Fruit fly (Drosophila melanogaster) whole organism, embryonic: ENCODE measurements around the gene cv-c.

Experiments used
- Asciz ChIP-seq: fragments of 200-800 bp; sonication (Bioruptor generic); optimal IDR thresholded peaks from 2 replicates; lab custom pipeline; 2017; ENCODE audit warnings: missing biosample characterization, mild to moderate bottlenecking, missing genetic modification characterization, missing genetic modification reagents
- B-H2 ChIP-seq: fragments of 200-800 bp; sonication (Bioruptor generic); optimal IDR thresholded peaks from 2 replicates; lab custom pipeline; 2018; ENCODE audit warnings: missing biosample characterization, mild to moderate bottlenecking, missing genetic modification characterization
- BEAF-32 ChIP-seq: fragments of 200-800 bp; sonication (Bioruptor generic); optimal IDR thresholded peaks from 3 replicates; lab custom pipeline; 2017; ENCODE audit warnings: missing biosample characterization, missing genetic modification characterization, mild to moderate bottlenecking, moderate library complexity, missing genetic modification reagents
- CG10321 ChIP-seq: fragments of 200-800 bp; sonication (Bioruptor generic); IDR thresholded peaks from 2 replicates; pipeline ENCODE4 v1.3.6; 2022; ENCODE audit warnings: missing biosample characterization, missing genetic modification characterization
- CG11085 ChIP-seq: fragments of 200-800 bp; sonication (Bioruptor generic); IDR thresholded peaks from 2 replicates; pipeline ENCODE4 v1.3.6; 2022; ENCODE audit warnings: missing biosample characterization, missing genetic modification characterization
- CG11247 ChIP-seq: fragments of 200-800 bp; sonication (Bioruptor generic); IDR thresholded peaks from 2 replicates; pipeline ENCODE4 v1.3.6; 2022; ENCODE audit warnings: missing biosample characterization, missing genetic modification characterization
- CG11456 ChIP-seq: fragments of 200-800 bp; sonication (Bioruptor generic); IDR thresholded peaks from 3 replicates; pipeline ENCODE4 v1.3.6; 2022; ENCODE audit warnings: missing biosample characterization, missing genetic modification characterization
- CG11696 ChIP-seq: fragments of 200-800 bp; sonication (Bioruptor generic); IDR thresholded peaks from 2 replicates; pipeline ENCODE4 v1.3.6; 2022; ENCODE audit warnings: missing biosample characterization, missing genetic modification characterization
- CG13296 ChIP-seq: fragments of 200-800 bp; sonication (Bioruptor generic); optimal IDR thresholded peaks from 3 replicates; lab custom pipeline; 2018; ENCODE audit warnings: missing biosample characterization, mild to moderate bottlenecking, missing genetic modification characterization
- CG13624 ChIP-seq: fragments of 200-800 bp; sonication (Bioruptor generic); optimal IDR thresholded peaks from 2 replicates; lab custom pipeline; 2016; ENCODE audit warnings: missing biosample characterization, missing genetic modification characterization
- CG14014 ChIP-seq: fragments of 200-800 bp; sonication (Bioruptor generic); IDR thresholded peaks from 2 replicates; pipeline ENCODE4 v1.3.6; 2022; ENCODE audit warnings: missing biosample characterization, missing genetic modification characterization
- CG14860 ChIP-seq: fragments of 200-800 bp; sonication (Bioruptor generic); IDR thresholded peaks from 3 replicates; pipeline ENCODE4 v1.3.6; 2022; ENCODE audit warnings: missing biosample characterization, missing genetic modification characterization; ENCODE audit not compliant: partially characterized antibody
- CG1647 ChIP-seq: fragments of 200-800 bp; sonication (Bioruptor generic); optimal IDR thresholded peaks from 3 replicates; lab custom pipeline; 2016; ENCODE audit warnings: missing biosample characterization, missing genetic modification characterization
- CG17361 ChIP-seq: fragments of 200-800 bp; sonication (Bioruptor generic); IDR thresholded peaks from 3 replicates; pipeline ENCODE4 v1.3.6; 2022; ENCODE audit warnings: missing biosample characterization, missing genetic modification characterization
- CG18599 ChIP-seq: fragments of 200-800 bp; sonication (Bioruptor generic); optimal IDR thresholded peaks from 3 replicates; lab custom pipeline; 2017; ENCODE audit warnings: missing biosample characterization, missing genetic modification characterization, mild to moderate bottlenecking, moderate library complexity, missing genetic modification reagents
- CG2129 ChIP-seq: fragments of 200-800 bp; sonication (Bioruptor generic); IDR thresholded peaks from 2 replicates; pipeline ENCODE4 v1.3.6; 2022; ENCODE audit warnings: missing biosample characterization, missing genetic modification characterization; ENCODE audit not compliant: partially characterized antibody
- CG2199 ChIP-seq: fragments of 200-800 bp; sonication (Bioruptor generic); IDR thresholded peaks from 3 replicates; pipeline ENCODE4 v1.3.6; 2022; ENCODE audit warnings: missing biosample characterization, missing genetic modification characterization
- CG3163 ChIP-seq: fragments of 200-800 bp; sonication (Bioruptor generic); optimal IDR thresholded peaks from 3 replicates; lab custom pipeline; 2016; ENCODE audit warnings: missing biosample characterization, missing genetic modification characterization
- CG34376 ChIP-seq: fragments of 200-800 bp; sonication (Bioruptor generic); optimal IDR thresholded peaks from 2 replicates; lab custom pipeline; 2018; ENCODE audit warnings: missing biosample characterization, mild to moderate bottlenecking, missing genetic modification characterization
- CG43689 ChIP-seq: fragments of 200-800 bp; sonication (Bioruptor generic); IDR thresholded peaks from 2 replicates; pipeline ENCODE4 v1.3.6; 2022; ENCODE audit warnings: missing biosample characterization, missing genetic modification characterization
- CG4617 ChIP-seq: fragments of 200-800 bp; sonication (Bioruptor generic); optimal IDR thresholded peaks from 3 replicates; lab custom pipeline; 2016; ENCODE audit warnings: missing biosample characterization, missing genetic modification characterization, borderline replicate concordance
- CG8089 ChIP-seq: fragments of 200-800 bp; sonication (Bioruptor generic); optimal IDR thresholded peaks from 3 replicates; lab custom pipeline; 2016; ENCODE audit warnings: missing biosample characterization, missing genetic modification characterization
- CG9437 ChIP-seq: fragments of 200-800 bp; sonication (Bioruptor generic); optimal IDR thresholded peaks from 2 replicates; lab custom pipeline; 2018; ENCODE audit warnings: missing biosample characterization, mild to moderate bottlenecking, missing genetic modification characterization
- Gsc ChIP-seq: fragments of 200-800 bp; sonication (Bioruptor generic); IDR thresholded peaks from 2 replicates; pipeline ENCODE4 v1.3.6; 2022; ENCODE audit warnings: missing biosample characterization, missing genetic modification characterization
- Kr ChIP-seq: fragments of 200-800 bp; sonication (Bioruptor generic); optimal IDR thresholded peaks from 2 replicates; lab custom pipeline; 2017; ENCODE audit warnings: missing biosample characterization, mild to moderate bottlenecking, missing genetic modification characterization
- Lim3 ChIP-seq: fragments of 200-800 bp; sonication (Bioruptor generic); IDR thresholded peaks from 2 replicates; pipeline ENCODE4 v1.3.6; 2022; ENCODE audit warnings: missing biosample characterization, missing genetic modification characterization
- NK7.1 ChIP-seq: fragments of 200-800 bp; sonication (Bioruptor generic); optimal IDR thresholded peaks from 3 replicates; lab custom pipeline; 2016; ENCODE audit warnings: missing biosample characterization, missing genetic modification characterization
- Poxn ChIP-seq: fragments of 200-800 bp; sonication (Bioruptor generic); IDR thresholded peaks from 2 replicates; pipeline ENCODE4 v1.3.6; 2022; ENCODE audit warnings: missing biosample characterization, missing genetic modification characterization
- Ptx1 ChIP-seq: fragments of 200-800 bp; sonication (Bioruptor generic); IDR thresholded peaks from 2 replicates; pipeline ENCODE4 v1.3.6; 2022; ENCODE audit warnings: missing biosample characterization, missing genetic modification characterization
- Ravus ChIP-seq: fragments of 200-800 bp; sonication (Bioruptor generic); IDR thresholded peaks from 2 replicates; pipeline ENCODE4 v1.3.6; 2022; ENCODE audit warnings: missing biosample characterization, missing genetic modification characterization
- Trl ChIP-seq, 3 experiments: fragments of >200 bp in 2 of 3; fragments of 200-800 bp in 1 of 3; sonication (Bioruptor generic) in 1 of 3; optimal IDR thresholded peaks; 2 replicates in 1 of 3; 3 replicates in 2 of 3; lab custom pipeline; 2016 to 2017; ENCODE audit warnings: missing biosample characterization in 1 of 3, missing genetic modification characterization in 1 of 3
- Xbp1 ChIP-seq: fragments of 200-800 bp; sonication (Bioruptor generic); optimal IDR thresholded peaks from 3 replicates; lab custom pipeline; 2016; ENCODE audit warnings: missing biosample characterization, mild to moderate bottlenecking, missing genetic modification characterization
- YL-1 ChIP-seq: fragments of 200-800 bp; sonication (Bioruptor generic); optimal IDR thresholded peaks from 3 replicates; lab custom pipeline; 2017; ENCODE audit warnings: missing biosample characterization, mild to moderate bottlenecking, missing genetic modification characterization
- aop ChIP-seq: fragments of 200-800 bp; sonication (Bioruptor generic); IDR thresholded peaks from 2 replicates; pipeline ENCODE4 v1.3.6; 2022; ENCODE audit warnings: missing biosample characterization, missing genetic modification characterization
- chm ChIP-seq: fragments of 200-800 bp; sonication (Bioruptor generic); IDR thresholded peaks from 2 replicates; pipeline ENCODE4 v1.3.6; 2022; ENCODE audit warnings: missing biosample characterization, missing genetic modification characterization
- esg ChIP-seq: fragments of 200-800 bp; sonication (Bioruptor generic); conservative IDR thresholded peaks from 2 replicates; pipeline ENCODE4 v1.3.6; 2022; ENCODE audit warnings: missing biosample characterization, missing genetic modification characterization
- eyg ChIP-seq: fragments of 200-800 bp; sonication (Bioruptor generic); optimal IDR thresholded peaks from 3 replicates; lab custom pipeline; 2016; ENCODE audit warnings: missing biosample characterization, missing genetic modification characterization
- hth ChIP-seq: fragments of >200 bp; optimal IDR thresholded peaks from 2 replicates; lab custom pipeline; 2017; ENCODE audit warnings: inconsistent platforms
- ind ChIP-seq: fragments of 200-800 bp; sonication (Bioruptor generic); optimal IDR thresholded peaks from 3 replicates; lab custom pipeline; 2016; ENCODE audit warnings: missing biosample characterization, missing genetic modification characterization
- inv ChIP-seq: fragments of 200-800 bp; sonication (Bioruptor generic); IDR thresholded peaks from 2 replicates; pipeline ENCODE4 v1.3.6; 2022; ENCODE audit warnings: missing biosample characterization, missing genetic modification characterization; ENCODE audit not compliant: partially characterized antibody
- kay ChIP-seq: fragments of 200-800 bp; sonication (Bioruptor generic); optimal IDR thresholded peaks from 2 replicates; lab custom pipeline; 2016; ENCODE audit warnings: missing biosample characterization, missing genetic modification characterization
- kni ChIP-seq: fragments of 200-800 bp; sonication (Bioruptor generic); optimal IDR thresholded peaks from 3 replicates; lab custom pipeline; 2017; ENCODE audit warnings: mild to moderate bottlenecking, missing biosample characterization, missing genetic modification reagents, missing genetic modification characterization
- lab ChIP-seq: fragments of 200-800 bp; sonication (Bioruptor generic); optimal IDR thresholded peaks from 3 replicates; lab custom pipeline; 2017; ENCODE audit warnings: missing biosample characterization, missing genetic modification characterization, mild to moderate bottlenecking, moderate library complexity, missing genetic modification reagents
- nmo ChIP-seq: fragments of 200-800 bp; sonication (Bioruptor generic); optimal IDR thresholded peaks from 2 replicates; lab custom pipeline; 2018; ENCODE audit warnings: missing biosample characterization, mild to moderate bottlenecking, missing genetic modification characterization, moderate library complexity
- pho ChIP-seq: fragments of 200-800 bp; sonication (Bioruptor generic); optimal IDR thresholded peaks from 2 replicates; lab custom pipeline; 2016; ENCODE audit warnings: missing biosample characterization, missing genetic modification characterization
- row ChIP-seq: fragments of 200-800 bp; sonication (Bioruptor generic); IDR thresholded peaks from 3 replicates; pipeline ENCODE4 v1.3.6; 2022; ENCODE audit warnings: missing biosample characterization, missing genetic modification characterization
- sc ChIP-seq, 3 experiments: fragments of >200 bp in 2 of 3; fragments of 200-800 bp in 1 of 3; sonication (Bioruptor generic) in 1 of 3; optimal IDR thresholded peaks; 2 replicates in 2 of 3; 3 replicates in 1 of 3; lab custom pipeline; 2017; ENCODE audit warnings: mild to moderate bottlenecking in 1 of 3, missing biosample characterization in 1 of 3, missing genetic modification characterization in 1 of 3, missing genetic modification reagents in 1 of 3
- sima ChIP-seq: fragments of 200-800 bp; sonication (Bioruptor generic); optimal IDR thresholded peaks from 2 replicates; lab custom pipeline; 2016; ENCODE audit warnings: missing biosample characterization, missing genetic modification characterization
- stwl ChIP-seq: fragments of 200-800 bp; sonication (Bioruptor generic); optimal IDR thresholded peaks from 3 replicates; lab custom pipeline; 2018; ENCODE audit warnings: missing biosample characterization, mild to moderate bottlenecking, missing genetic modification characterization, moderate library complexity
- ttk ChIP-seq: fragments of 200-800 bp; sonication (Bioruptor generic); IDR thresholded peaks from 2 replicates; pipeline ENCODE4 v2.1.2; 2022; ENCODE audit warnings: missing biosample characterization, missing genetic modification characterization
- unpg ChIP-seq: fragments of 200-800 bp; sonication (Bioruptor generic); optimal IDR thresholded peaks from 3 replicates; lab custom pipeline; 2018; ENCODE audit warnings: missing biosample characterization, mild to moderate bottlenecking, missing genetic modification characterization, moderate library complexity

cv-c gene

DNA sequence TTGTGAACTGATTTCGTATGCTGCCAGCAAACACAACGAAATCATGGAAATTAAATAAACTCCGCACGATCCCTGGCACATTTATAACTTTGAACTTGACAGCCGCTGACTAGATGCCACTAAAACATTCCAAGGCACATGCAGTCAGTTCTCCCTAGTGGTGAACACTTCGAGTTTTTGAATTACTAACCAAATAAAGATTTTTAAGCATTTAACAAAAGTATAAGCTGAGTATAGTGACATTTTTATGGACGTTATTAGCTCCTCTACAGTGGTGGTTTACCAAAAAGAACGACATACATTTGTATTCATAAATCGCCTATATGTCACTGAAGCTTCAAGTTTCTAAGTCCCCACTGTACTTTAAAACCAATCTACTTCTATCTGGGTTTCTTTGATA lies 27.4 kb downstream of the cv-c start (continued):
- TF ChIP-seq esg = no peak
- no peak for TF ChIP-seq Kr (GFP tag; lab: Kevin White, UChicago)
- no peak for TF ChIP-seq ttk (GFP tag; lab: Robert Waterston, UW)
- TF ChIP-seq CG11085 (GFP tag; lab: Robert Waterston, UW) = no peak
- TF ChIP-seq kni (GFP tag; lab: Kevin White, UChicago) = peak; percentile 1
- no peak for TF ChIP-seq pho (GFP tag; lab: Kevin White, UChicago)
- TF ChIP-seq Lim3 (GFP tag; lab: Robert Waterston, UW) = no peak
- no peak for TF ChIP-seq CG13624 (GFP tag; lab: Kevin White, UChicago)
- no peak for TF ChIP-seq sc (optimal IDR thresholded peaks at IDR 0.05; lab: Kevin White, UChicago)
- TF ChIP-seq sc (GFP tag; optimal IDR thresholded peaks at IDR 0.05; lab: Kevin White, UChicago) = no peak
- TF ChIP-seq BEAF-32 (GFP tag; lab: Kevin White, UChicago) = no peak
- TF ChIP-seq CG34376 (GFP tag; lab: Kevin White, UChicago) = no peak
- no peak for TF ChIP-seq Ravus (GFP tag; lab: Robert Waterston, UW)
- no peak for TF ChIP-seq YL-1
- no peak for TF ChIP-seq CG10321
- TF ChIP-seq CG14860 (GFP tag; lab: Robert Waterston, UW) = no peak
- no peak for TF ChIP-seq kay (GFP tag; lab: Kevin White, UChicago)
- TF ChIP-seq CG1647 = no peak
- no peak for TF ChIP-seq CG2129
- TF ChIP-seq unpg (GFP tag; lab: Kevin White, UChicago) = no peak
- TF ChIP-seq Trl (optimal IDR thresholded peaks at IDR 0.05; lab: Kevin White, UChicago) = no peak
- TF ChIP-seq Trl (GFP tag; optimal IDR thresholded peaks at IDR 0.05; lab: Kevin White, UChicago) = no peak
- TF ChIP-seq CG14014 = no peak
- TF ChIP-seq CG4617 = no peak
- TF ChIP-seq CG11696 (GFP tag; lab: Robert Waterston, UW) = no peak
- TF ChIP-seq lab (GFP tag; lab: Kevin White, UChicago) = no peak
- no peak for TF ChIP-seq CG11247 (GFP tag; lab: Robert Waterston, UW)
- TF ChIP-seq nmo (GFP tag; lab: Kevin White, UChicago) = no peak
- TF ChIP-seq row (GFP tag; lab: Robert Waterston, UW) = 0 out of 3 replicates have a peak, but pooled peaks have one; percentile 6
- no peak for TF ChIP-seq sima (GFP tag; lab: Kevin White, UChicago)
- no peak for TF ChIP-seq CG3163 (GFP tag; lab: Kevin White, UChicago)
- TF ChIP-seq Ptx1 (GFP tag; lab: Robert Waterston, UW) = no peak
- TF ChIP-seq CG17361 = no peak
- TF ChIP-seq CG18599 (GFP tag; lab: Kevin White, UChicago) = no peak
- no peak for TF ChIP-seq inv (GFP tag; lab: Robert Waterston, UW)
- no peak for TF ChIP-seq B-H2 (GFP tag; lab: Kevin White, UChicago)
- no peak for TF ChIP-seq Asciz (GFP tag; lab: Kevin White, UChicago)
- TF ChIP-seq chm = 0 out of 2 replicates have a peak, but pooled peaks have one; percentile 25
- no peak for TF ChIP-seq NK7.1
- TF ChIP-seq hth (lab: Kevin White, UChicago) = no peak
- no peak for TF ChIP-seq CG11456 (GFP tag; lab: Robert Waterston, UW)
- no peak for TF ChIP-seq CG8089 (GFP tag; lab: Kevin White, UChicago)
- no peak for TF ChIP-seq Gsc
- TF ChIP-seq eyg (GFP tag; lab: Kevin White, UChicago) = no peak
- TF ChIP-seq CG43689 (GFP tag; lab: Robert Waterston, UW) = no peak
- no peak for TF ChIP-seq aop
- peak; percentile 58; the same call in 1 of the 3 replicates for TF ChIP-seq CG2199 (GFP tag; lab: Robert Waterston, UW)
- TF ChIP-seq ind (GFP tag; lab: Kevin White, UChicago) = no peak
- no peak for TF ChIP-seq Poxn (GFP tag; lab: Robert Waterston, UW)
- no peak for TF ChIP-seq stwl (tag; lab: Kevin White, UChicago)
- TF ChIP-seq CG13296 = no peak
- no peak for TF ChIP-seq Xbp1 (GFP tag; lab: Kevin White, UChicago)
- TF ChIP-seq CG9437 (GFP tag; lab: Kevin White, UChicago) = no peak
